Worm (Caenorhabditis elegans): ENCODE results near the gene gst-36.
A peak's percentile ranks its signal among the peaks of the same experiment; 100 is the strongest.

Gene gst-36

ce11 chrX:9822606-9823264, 40.0 kb downstream of the gst-36 start (continued):
- TF ChIP-seq zip-11 (GFP tag; IDR thresholded peaks at IDR 0.05), result no peak
- no peak for TF ChIP-seq fkh-10 (GFP tag; optimal IDR thresholded peaks at IDR 0.05)
- no peak for TF ChIP-seq ama-1 (optimal IDR thresholded peaks at IDR 0.05)
- peak; percentile 23 for TF ChIP-seq dpl-1 (GFP tag; optimal IDR thresholded peaks at IDR 0.05)
- TF ChIP-seq T26A8.4 (GFP tag; IDR thresholded peaks at IDR 0.05), result no peak
- TF ChIP-seq arid-1 (GFP tag; conservative IDR thresholded peaks at IDR 0.05), result 0 out of 2 replicates have a peak, but pooled peaks have one; percentile 43
- no peak for TF ChIP-seq set-16 (GFP tag; IDR thresholded peaks at IDR 0.05)
- TF ChIP-seq dmd-8 (GFP tag; IDR thresholded peaks at IDR 0.05), result no peak
- no peak for TF ChIP-seq mxl-2 (GFP tag; conservative IDR thresholded peaks at IDR 0.05)
- TF ChIP-seq daf-16 (GFP tag; optimal IDR thresholded peaks at IDR 0.05), result no peak
- peak; percentile 77 for TF ChIP-seq daf-16 (tag; optimal IDR thresholded peaks at IDR 0.05)
- no peak for TF ChIP-seq hif-1 (tag; optimal IDR thresholded peaks at IDR 0.05)
- TF ChIP-seq ztf-11 (tag; optimal IDR thresholded peaks at IDR 0.05), result no peak
- no peak for TF ChIP-seq zag-1 (tag; optimal IDR thresholded peaks at IDR 0.05)
- no peak for TF ChIP-seq F26F4.8 (GFP tag; conservative IDR thresholded peaks at IDR 0.05)
- TF ChIP-seq D1046.2 (GFP tag; IDR thresholded peaks at IDR 0.05), result no peak
- peak; percentile 20 for TF ChIP-seq nhr-11 (tag; optimal IDR thresholded peaks at IDR 0.05)
- no peak for TF ChIP-seq daf-12 (tag; optimal IDR thresholded peaks at IDR 0.05)
- no peak for TF ChIP-seq nhr-102 (tag; optimal IDR thresholded peaks at IDR 0.05)
- no peak for TF ChIP-seq ceh-44 (GFP tag; IDR thresholded peaks at IDR 0.05)
- no peak for TF ChIP-seq lim-7 (GFP tag; IDR thresholded peaks at IDR 0.05)
- no peak for TF ChIP-seq Y75B8A.6 (GFP tag; IDR thresholded peaks at IDR 0.05)
- no peak for TF ChIP-seq zip-2 (tag; optimal IDR thresholded peaks at IDR 0.05)
- TF ChIP-seq ZK337.2 (GFP tag; IDR thresholded peaks at IDR 0.05), result no peak
- TF ChIP-seq mes-2 (tag; optimal IDR thresholded peaks at IDR 0.05; ENCODE audit: poor library complexity, severe bottlenecking), result peak; percentile 74
- TF ChIP-seq hlh-30 (tag; optimal IDR thresholded peaks at IDR 0.05; ENCODE audit: insufficient read depth), result peak; percentile 61
- TF ChIP-seq ctbp-1 (GFP tag; IDR thresholded peaks at IDR 0.05), result no peak
- TF ChIP-seq daf-8 (GFP tag; IDR thresholded peaks at IDR 0.05), result no peak
- TF ChIP-seq sdz-12 (GFP tag; optimal IDR thresholded peaks at IDR 0.05), result no peak
- peak; percentile 80 for TF ChIP-seq hlh-11 (tag; optimal IDR thresholded peaks at IDR 0.05)
- peak; percentile 70 for TF ChIP-seq dmd-6 (GFP tag; IDR thresholded peaks at IDR 0.05)
- TF ChIP-seq nhr-48 (tag; optimal IDR thresholded peaks at IDR 0.05), result no peak
- no peak for TF ChIP-seq nhr-237 (tag; optimal IDR thresholded peaks at IDR 0.05)
- no peak for TF ChIP-seq tra-1 (GFP tag; IDR thresholded peaks at IDR 0.05)
- no peak for TF ChIP-seq lin-15B (tag; optimal IDR thresholded peaks at IDR 0.05)
- TF ChIP-seq lin-1 (GFP tag; IDR thresholded peaks at IDR 0.05), result no peak
- no peak for TF ChIP-seq F10B5.3 (tag; optimal IDR thresholded peaks at IDR 0.05)
- no peak for TF ChIP-seq lin-38 (GFP tag; IDR thresholded peaks at IDR 0.05)
- no peak for TF ChIP-seq nhr-111 (GFP tag; optimal IDR thresholded peaks at IDR 0.05)
- no peak for TF ChIP-seq F37D6.2 (tag; optimal IDR thresholded peaks at IDR 0.05)
- no peak for TF ChIP-seq Y48G9A.11 (GFP tag; IDR thresholded peaks at IDR 0.05)
- TF ChIP-seq spr-3 (GFP tag; optimal IDR thresholded peaks at IDR 0.05), result no peak
- no peak for TF ChIP-seq R02D3.7 (tag; optimal IDR thresholded peaks at IDR 0.05)
- TF ChIP-seq ces-1 (GFP tag; optimal IDR thresholded peaks at IDR 0.05), result no peak
- TF ChIP-seq jun-1 (tag; optimal IDR thresholded peaks at IDR 0.05), result no peak
- TF ChIP-seq dve-1 (tag; optimal IDR thresholded peaks at IDR 0.05; ENCODE audit: insufficient read depth), result peak; percentile 86
- no peak for TF ChIP-seq spr-1 (tag; optimal IDR thresholded peaks at IDR 0.05)
- TF ChIP-seq ceh-20 (GFP tag; IDR thresholded peaks at IDR 0.05), result no peak
- TF ChIP-seq aly-2 (tag; optimal IDR thresholded peaks at IDR 0.05), result no peak
- TF ChIP-seq nhr-28 (tag; optimal IDR thresholded peaks at IDR 0.05), result peak; percentile 45
- no peak for TF ChIP-seq dmd-9 (GFP tag; IDR thresholded peaks at IDR 0.05)
- TF ChIP-seq mdt-29 (GFP tag; IDR thresholded peaks at IDR 0.05), result no peak

Measured in whole organism, L4 larva.